Worm (Caenorhabditis elegans): Measurements from ENCODE around the gene gpx-7.

gpx-7 gene

DNA sequence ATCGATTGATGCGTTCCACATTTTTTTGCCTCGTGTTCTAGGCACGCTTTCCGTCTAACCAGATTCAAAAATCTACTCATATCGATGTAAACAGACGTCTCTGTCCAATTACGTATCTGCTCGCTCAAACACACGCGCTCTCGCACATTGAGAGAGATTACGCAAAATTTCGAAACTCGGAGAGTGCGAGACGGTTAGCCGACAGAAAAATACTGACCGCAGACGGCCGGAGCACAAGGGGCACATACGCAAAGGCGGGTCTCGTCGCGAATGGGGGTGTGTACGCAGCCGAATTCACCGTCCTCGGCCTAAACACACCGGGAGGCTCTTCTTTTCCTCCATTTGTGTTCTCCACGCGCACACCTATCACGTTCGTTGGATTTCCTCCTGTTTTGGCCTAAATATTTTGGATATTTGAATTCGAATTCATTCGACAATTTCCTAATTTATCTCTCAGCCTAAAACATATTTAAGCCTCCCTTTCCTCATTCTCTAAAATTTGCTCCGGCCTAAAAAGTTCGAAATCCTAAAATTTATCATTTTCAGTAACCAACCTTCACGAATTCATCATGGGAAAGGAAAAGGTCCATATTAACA lies 23.6 kb upstream of the gpx-7 start, which contains the start of gene eef-1A.2 (continued):
- TF ChIP-seq unc-86 (tag; optimal IDR thresholded peaks at IDR 0.05) (peak; percentile 91), lin-39 (tag; optimal IDR thresholded peaks at IDR 0.05) (peak; percentile 39), nhr-11 (tag; optimal IDR thresholded peaks at IDR 0.05) (peak; percentile 74), aha-1 (tag; optimal IDR thresholded peaks at IDR 0.05) (peak; percentile 76), F16B12.6 (tag; optimal IDR thresholded peaks at IDR 0.05) (peak; percentile 63), nhr-76 (tag; optimal IDR thresholded peaks at IDR 0.05) (no peak), tlp-1 (tag; optimal IDR thresholded peaks at IDR 0.05) (no peak), C04F5.9 (tag; optimal IDR thresholded peaks at IDR 0.05) (peak; percentile 68), lin-15B (tag; optimal IDR thresholded peaks at IDR 0.05) (peak; percentile 78), hpl-2 (GFP tag; optimal IDR thresholded peaks at IDR 0.05) (peak; percentile 88), egl-27 (tag; optimal IDR thresholded peaks at IDR 0.05) (peak; percentile 78 to 95), ets-5 (GFP tag; IDR thresholded peaks at IDR 0.05) (no peak), elt-2 (tag; optimal IDR thresholded peaks at IDR 0.05) (peak; percentile 86), pax-3 (tag; optimal IDR thresholded peaks at IDR 0.05) (peak; percentile 95), alr-1 (tag; optimal IDR thresholded peaks at IDR 0.05; ENCODE audit: borderline replicate concordance) (no peak), ceh-90 (tag; optimal IDR thresholded peaks at IDR 0.05) (peak; percentile 55), efl-1 (optimal IDR thresholded peaks at IDR 0.05) (peak; percentile 82 to 93), efl-1 (GFP tag; optimal IDR thresholded peaks at IDR 0.05 in 1 of 2) (peak; percentile 79 to 96), mab-9 (GFP tag; IDR thresholded peaks at IDR 0.05) (peak; percentile 78), snpc-4 (tag; optimal IDR thresholded peaks at IDR 0.05) (peak; percentile 75), pag-3 (tag; optimal IDR thresholded peaks at IDR 0.05; ENCODE audit: borderline replicate concordance, insufficient read depth) (no peak), sptf-1 (tag; optimal IDR thresholded peaks at IDR 0.05) (no peak), nhr-85 (tag) (peak; percentile 98), nhr-47 (tag; optimal IDR thresholded peaks at IDR 0.05) (peak; percentile 97), elt-3 (tag; optimal IDR thresholded peaks at IDR 0.05) (peak in 3 of 6 experiments; percentile 89 to 98 (median 92)), unc-62 (GFP tag; optimal IDR thresholded peaks at IDR 0.05) (no peak), ceh-63 (GFP tag; optimal IDR thresholded peaks at IDR 0.05) (no peak), xbp-1 (tag; optimal IDR thresholded peaks at IDR 0.05) (peak; percentile 95), hlh-17 (GFP tag; optimal IDR thresholded peaks at IDR 0.05; ENCODE audit: borderline replicate concordance) (no peak), dsc-1 (tag; optimal IDR thresholded peaks at IDR 0.05) (peak; percentile 97), nhr-90 (tag; optimal IDR thresholded peaks at IDR 0.05; ENCODE audit: poor library complexity) (peak; percentile 93), lsy-2 (tag; optimal IDR thresholded peaks at IDR 0.05) (peak; percentile 89 to 96), sox-4 (tag; optimal IDR thresholded peaks at IDR 0.05) (peak; percentile 60), zag-1 (tag; optimal IDR thresholded peaks at IDR 0.05) (peak; percentile 71), sup-37 (GFP tag; optimal IDR thresholded peaks at IDR 0.05) (peak; percentile 76), lin-14 (GFP tag; optimal IDR thresholded peaks at IDR 0.05) (peak; percentile 99), fkh-4 (tag; optimal IDR thresholded peaks at IDR 0.05; ENCODE audit: borderline replicate concordance) (peak; percentile 29), fkh-8 (tag; optimal IDR thresholded peaks at IDR 0.05) (peak; percentile 99), Y116A8C.19 (tag; optimal IDR thresholded peaks at IDR 0.05; ENCODE audit: borderline replicate concordance) (no peak), dpl-1 (GFP tag; optimal IDR thresholded peaks at IDR 0.05) (peak; percentile 69 to 81 (median 71)), ceh-8 (GFP tag; optimal IDR thresholded peaks at IDR 0.05) (peak; percentile 92), skn-1 (tag; optimal IDR thresholded peaks at IDR 0.05) (peak; percentile 98), unc-30 (tag; optimal IDR thresholded peaks at IDR 0.05) (no peak), lir-3 (tag; optimal IDR thresholded peaks at IDR 0.05; ENCODE audit: poor library complexity) (peak; percentile 79), lin-13 (GFP tag; optimal IDR thresholded peaks at IDR 0.05) (peak; percentile 97), ztf-4 (tag; optimal IDR thresholded peaks at IDR 0.05) (peak; percentile 76), ceh-82 (tag; optimal IDR thresholded peaks at IDR 0.05) (peak; percentile 89 to 97 (median 96)), zip-4 (GFP tag; optimal IDR thresholded peaks at IDR 0.05) (peak; percentile 99), vab-15 (tag; optimal IDR thresholded peaks at IDR 0.05) (peak; percentile 53), egl-13 (tag; optimal IDR thresholded peaks at IDR 0.05) (peak; percentile 92), nhr-19 (GFP tag; conservative IDR thresholded peaks at IDR 0.05) (peak; percentile 94)
